Fruit fly (Drosophila melanogaster) whole organism, embryonic: ENCODE data around the gene CG33346.

Source experiments
- CG10654 ChIP-seq: fragments of 200-800 bp; sonication (Bioruptor generic); optimal IDR thresholded peaks from 2 replicates; lab custom pipeline; 2016; ENCODE audit warnings: missing biosample characterization, missing genetic modification characterization
- CG12769 ChIP-seq: fragments of 200-800 bp; sonication (Bioruptor generic); optimal IDR thresholded peaks from 2 replicates; lab custom pipeline; 2019; ENCODE audit warnings: missing biosample characterization, mild to moderate bottlenecking, missing genetic modification characterization, moderate library complexity
- CG12942 ChIP-seq: fragments of 200-800 bp; sonication (Bioruptor generic); optimal IDR thresholded peaks from 3 replicates; lab custom pipeline; 2016; ENCODE audit warnings: missing biosample characterization, missing genetic modification characterization
- CG14965 ChIP-seq: fragments of 200-800 bp; sonication (Bioruptor generic); optimal IDR thresholded peaks from 2 replicates; lab custom pipeline; 2016; ENCODE audit warnings: missing biosample characterization, missing genetic modification characterization, borderline replicate concordance
- CG15269 ChIP-seq: fragments of 200-800 bp; sonication (Bioruptor generic); optimal IDR thresholded peaks from 2 replicates; lab custom pipeline; 2018; ENCODE audit warnings: missing biosample characterization, mild to moderate bottlenecking, missing genetic modification characterization, moderate library complexity
- CG1529 ChIP-seq: fragments of 200-800 bp; sonication (Bioruptor generic); optimal IDR thresholded peaks from 3 replicates; lab custom pipeline; 2018; ENCODE audit warnings: missing biosample characterization, missing genetic modification characterization
- CG16815 ChIP-seq: fragments of 200-800 bp; sonication (Bioruptor generic); optimal IDR thresholded peaks from 3 replicates; lab custom pipeline; 2017; ENCODE audit warnings: missing biosample characterization, mild to moderate bottlenecking, missing genetic modification characterization
- CG1792 ChIP-seq: fragments of 200-800 bp; sonication (Bioruptor generic); optimal IDR thresholded peaks from 2 replicates; lab custom pipeline; 2016; ENCODE audit warnings: missing biosample characterization, missing genetic modification characterization
- CG18011 ChIP-seq: fragments of 200-800 bp; sonication (Bioruptor generic); optimal IDR thresholded peaks from 2 replicates; lab custom pipeline; 2017; ENCODE audit warnings: missing biosample characterization, missing genetic modification characterization, mild to moderate bottlenecking, moderate library complexity, missing genotype
- CG18599 ChIP-seq: fragments of 200-800 bp; sonication (Bioruptor generic); optimal IDR thresholded peaks from 3 replicates; lab custom pipeline; 2017; ENCODE audit warnings: missing biosample characterization, missing genetic modification characterization, mild to moderate bottlenecking, moderate library complexity, missing genetic modification reagents
- CG4617 ChIP-seq: fragments of 200-800 bp; sonication (Bioruptor generic); optimal IDR thresholded peaks from 3 replicates; lab custom pipeline; 2016; ENCODE audit warnings: missing biosample characterization, missing genetic modification characterization, borderline replicate concordance
- CG6272 ChIP-seq: fragments of 200-800 bp; sonication (Bioruptor generic); IDR thresholded peaks from 2 replicates; pipeline ENCODE4 v1.3.6; 2022; ENCODE audit warnings: missing biosample characterization, missing genetic modification characterization
- CG6813 ChIP-seq: fragments of 200-800 bp; sonication (Bioruptor generic); optimal IDR thresholded peaks from 2 replicates; lab custom pipeline; 2017; ENCODE audit warnings: missing biosample characterization, missing genetic modification characterization, mild to moderate bottlenecking, moderate library complexity, missing genetic modification reagents
- CG7271 ChIP-seq: fragments of 200-800 bp; sonication (Bioruptor generic); optimal IDR thresholded peaks from 2 replicates; lab custom pipeline; 2018; ENCODE audit warnings: missing biosample characterization, mild to moderate bottlenecking, missing genetic modification characterization, moderate library complexity
- CG7372 ChIP-seq: fragments of 200-800 bp; sonication (Bioruptor generic); IDR thresholded peaks from 2 replicates; pipeline ENCODE4 v1.3.6; 2022; ENCODE audit warnings: missing biosample characterization, missing genetic modification characterization
- CG7987 ChIP-seq: fragments of 200-800 bp; sonication (Bioruptor generic); optimal IDR thresholded peaks from 2 replicates; lab custom pipeline; 2018; ENCODE audit warnings: missing biosample characterization, mild to moderate bottlenecking, missing genetic modification characterization, moderate library complexity
- CG8765 ChIP-seq: fragments of 200-800 bp; sonication (Bioruptor generic); IDR thresholded peaks from 2 replicates; pipeline ENCODE4 v1.3.6; 2022; ENCODE audit warnings: missing biosample characterization, missing genetic modification characterization
- CG9437 ChIP-seq: fragments of 200-800 bp; sonication (Bioruptor generic); optimal IDR thresholded peaks from 2 replicates; lab custom pipeline; 2018; ENCODE audit warnings: missing biosample characterization, mild to moderate bottlenecking, missing genetic modification characterization
- D ChIP-seq, 2 experiments: fragments of 200-800 bp in 1 of 2; fragments of >200 bp in 1 of 2; sonication (Bioruptor generic) in 1 of 2; optimal IDR thresholded peaks; 2 replicates in 1 of 2; 3 replicates in 1 of 2; lab custom pipeline; 2017; ENCODE audit warnings: mild to moderate bottlenecking in 1 of 2, missing biosample characterization in 1 of 2, missing genetic modification characterization in 1 of 2, missing genetic modification reagents in 1 of 2
- Dll ChIP-seq: fragments of 200-800 bp; sonication (Bioruptor generic); IDR thresholded peaks from 4 replicates; pipeline ENCODE4 v1.3.6; 2022; ENCODE audit warnings: missing biosample characterization, missing genetic modification characterization; ENCODE audit not compliant: partially characterized antibody
- Hey ChIP-seq: fragments of 200-800 bp; sonication (Bioruptor generic); optimal IDR thresholded peaks from 3 replicates; lab custom pipeline; 2018; ENCODE audit warnings: missing biosample characterization, mild to moderate bottlenecking, missing genetic modification characterization
- Lhr ChIP-seq: fragments of 200-800 bp; sonication (Bioruptor generic); optimal IDR thresholded peaks from 3 replicates; lab custom pipeline; 2017; ENCODE audit warnings: mild to moderate bottlenecking, missing biosample characterization, missing genetic modification reagents, missing genetic modification characterization
- MBD-R2 ChIP-seq: fragments of 200-800 bp; sonication (Bioruptor generic); IDR thresholded peaks from 2 replicates; pipeline ENCODE4 v1.3.6; 2022; ENCODE audit warnings: missing biosample characterization, missing genetic modification characterization
- Nf-YA ChIP-seq: fragments of 200-800 bp; sonication (Bioruptor generic); IDR thresholded peaks from 2 replicates; pipeline ENCODE4 v1.3.6; 2022; ENCODE audit warnings: missing biosample characterization, missing genetic modification characterization
- Nf-YB ChIP-seq: fragments of 200-800 bp; sonication (Bioruptor generic); optimal IDR thresholded peaks from 3 replicates; lab custom pipeline; 2019; ENCODE audit warnings: missing biosample characterization, mild to moderate bottlenecking, missing genetic modification characterization, moderate library complexity
- Sin3A ChIP-seq: fragments of >200 bp; optimal IDR thresholded peaks from 2 replicates; lab custom pipeline; 2018
- TFAM ChIP-seq: fragments of 200-800 bp; sonication (Bioruptor generic); optimal IDR thresholded peaks from 2 replicates; lab custom pipeline; 2017; ENCODE audit warnings: missing biosample characterization, missing genetic modification characterization, inconsistent platforms
- YL-1 ChIP-seq: fragments of 200-800 bp; sonication (Bioruptor generic); optimal IDR thresholded peaks from 3 replicates; lab custom pipeline; 2017; ENCODE audit warnings: missing biosample characterization, mild to moderate bottlenecking, missing genetic modification characterization
- ab ChIP-seq: fragments of 200-800 bp; sonication (Bioruptor generic); optimal IDR thresholded peaks from 2 replicates; lab custom pipeline; 2016; ENCODE audit warnings: missing biosample characterization, missing genetic modification characterization
- ato ChIP-seq: fragments of 200-800 bp; sonication (Bioruptor generic); IDR thresholded peaks from 2 replicates; pipeline ENCODE4 v1.3.6; 2022; ENCODE audit warnings: missing biosample characterization, missing genetic modification characterization; ENCODE audit not compliant: partially characterized antibody
- chinmo ChIP-seq: fragments of 200-800 bp; sonication (Bioruptor generic); IDR thresholded peaks from 4 replicates; pipeline ENCODE4 v1.3.6; 2022; ENCODE audit warnings: missing biosample characterization, missing genetic modification characterization; ENCODE audit not compliant: partially characterized antibody
- ewg ChIP-seq: fragments of 200-800 bp; sonication (Bioruptor generic); optimal IDR thresholded peaks from 3 replicates; lab custom pipeline; 2017; ENCODE audit warnings: mild to moderate bottlenecking, missing biosample characterization, missing genetic modification reagents, missing genetic modification characterization
- gcm ChIP-seq: fragments of 200-800 bp; sonication (Bioruptor generic); optimal IDR thresholded peaks from 2 replicates; lab custom pipeline; 2019; ENCODE audit warnings: missing biosample characterization, mild to moderate bottlenecking, missing genetic modification characterization, moderate library complexity
- gsb ChIP-seq: fragments of 200-800 bp; sonication (Bioruptor generic); IDR thresholded peaks from 2 replicates; pipeline ENCODE4 v1.3.6; 2022; ENCODE audit warnings: missing biosample characterization, missing genetic modification characterization
- hb ChIP-seq: fragments of 200-800 bp; sonication (Bioruptor generic); IDR thresholded peaks from 3 replicates; pipeline ENCODE4 v1.3.6; 2022; ENCODE audit warnings: missing biosample characterization, missing genetic modification characterization; ENCODE audit not compliant: partially characterized antibody
- inv ChIP-seq: fragments of 200-800 bp; sonication (Bioruptor generic); IDR thresholded peaks from 2 replicates; pipeline ENCODE4 v1.3.6; 2022; ENCODE audit warnings: missing biosample characterization, missing genetic modification characterization; ENCODE audit not compliant: partially characterized antibody
- kah ChIP-seq: fragments of 200-800 bp; sonication (Bioruptor generic); optimal IDR thresholded peaks from 2 replicates; lab custom pipeline; 2018; ENCODE audit warnings: missing biosample characterization, mild to moderate bottlenecking, missing genetic modification characterization
- lmd ChIP-seq: fragments of 200-800 bp; sonication (Bioruptor generic); IDR thresholded peaks from 2 replicates; pipeline ENCODE4 v1.3.6; 2022; ENCODE audit warnings: missing biosample characterization, missing genetic modification characterization
- mirr ChIP-seq: fragments of 200-800 bp; sonication (Bioruptor generic); optimal IDR thresholded peaks from 3 replicates; lab custom pipeline; 2018; ENCODE audit warnings: missing biosample characterization, mild to moderate bottlenecking, missing genetic modification characterization
- prd ChIP-seq, 3 experiments: fragments of >200 bp in 2 of 3; fragments of 200-800 bp in 1 of 3; sonication (Bioruptor generic) in 1 of 3; optimal IDR thresholded peaks in 2 of 3; IDR thresholded peaks in 1 of 3; 2 replicates in 2 of 3; 3 replicates in 1 of 3; pipeline versions ENCODE4 v1.3.6 to Lab custom; 2017 to 2022; ENCODE audit warnings: missing biosample characterization in 1 of 3, missing genetic modification characterization in 1 of 3
- sc ChIP-seq, 3 experiments: fragments of >200 bp in 2 of 3; fragments of 200-800 bp in 1 of 3; sonication (Bioruptor generic) in 1 of 3; optimal IDR thresholded peaks; 2 replicates in 2 of 3; 3 replicates in 1 of 3; lab custom pipeline; 2017; ENCODE audit warnings: mild to moderate bottlenecking in 1 of 3, missing biosample characterization in 1 of 3, missing genetic modification characterization in 1 of 3, missing genetic modification reagents in 1 of 3
- sd ChIP-seq: fragments of 200-800 bp; sonication (Bioruptor generic); optimal IDR thresholded peaks from 3 replicates; lab custom pipeline; 2018; ENCODE audit warnings: missing biosample characterization, mild to moderate bottlenecking, missing genetic modification characterization, moderate library complexity
- ssp ChIP-seq: fragments of 200-800 bp; sonication (Bioruptor generic); IDR thresholded peaks from 2 replicates; pipeline ENCODE4 v1.3.6; 2022; ENCODE audit warnings: missing biosample characterization, missing genetic modification characterization
- stc ChIP-seq: fragments of 200-800 bp; sonication (Bioruptor generic); IDR thresholded peaks from 2 replicates; pipeline ENCODE4 v1.3.6; 2022; ENCODE audit warnings: missing biosample characterization, missing genetic modification characterization
- sug ChIP-seq: fragments of 200-800 bp; optimal IDR thresholded peaks from 2 replicates; lab custom pipeline; 2019; ENCODE audit warnings: missing biosample characterization, mild to moderate bottlenecking, missing genetic modification characterization, moderate library complexity
- tgo ChIP-seq: fragments of 200-800 bp; sonication (Bioruptor generic); IDR thresholded peaks from 3 replicates; pipeline ENCODE4 v1.3.6; 2022; ENCODE audit warnings: missing biosample characterization, missing genetic modification characterization
- tx ChIP-seq: fragments of 200-800 bp; sonication (Bioruptor generic); optimal IDR thresholded peaks from 2 replicates; lab custom pipeline; 2016; ENCODE audit warnings: missing biosample characterization, missing genetic modification characterization
- zf30C ChIP-seq: fragments of 200-800 bp; sonication (Bioruptor generic); optimal IDR thresholded peaks from 3 replicates; lab custom pipeline; 2018; ENCODE audit warnings: missing biosample characterization, mild to moderate bottlenecking, missing genetic modification characterization

Gene CG33346

DNA sequence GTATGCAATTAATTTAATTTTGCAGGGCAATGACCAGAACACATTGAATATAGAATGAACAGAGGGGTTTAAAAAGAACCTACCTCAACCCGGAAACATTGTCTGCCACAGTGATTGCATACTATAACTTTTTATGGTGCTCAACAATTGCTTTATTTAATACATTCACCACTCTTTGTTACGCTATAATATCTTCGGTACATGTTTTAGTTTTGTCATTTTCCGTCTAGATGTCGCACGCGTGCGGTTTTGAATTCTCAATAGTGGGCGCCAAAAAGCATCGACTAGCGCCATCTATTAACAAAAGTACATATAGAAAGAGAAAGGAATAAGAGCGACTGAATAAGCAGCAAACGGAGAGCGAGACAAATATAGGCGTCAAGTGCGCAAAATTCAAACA lies 3.1 kb downstream of the CG33346 start (continued):
- TF ChIP-seq prd (optimal IDR thresholded peaks at IDR 0.05; lab: Kevin White, UChicago) (no peak), prd (GFP tag; IDR thresholded peaks at IDR 0.05; lab: Robert Waterston, UW) (peak; percentile 84), YL-1 (GFP tag; lab: Kevin White, UChicago) (peak; percentile 28), CG8765 (GFP tag; lab: Robert Waterston, UW) (peak; percentile 31; the same call in 1 of the 2 replicates), CG15269 (tag; lab: Kevin White, UChicago) (no peak), chinmo (peak; percentile 58; the same call in 1 of the 4 replicates), hb (no peak), gsb (GFP tag; lab: Robert Waterston, UW) (peak; percentile 55; the same call in 1 of the 2 replicates), CG18599 (GFP tag; lab: Kevin White, UChicago) (peak; percentile 47), sd (peak; percentile 84), Sin3A (lab: Kevin White, UChicago) (no peak), sug (tag; lab: Kevin White, UChicago) (peak; percentile 79), gcm (no peak), Nf-YA (GFP tag; lab: Robert Waterston, UW) (peak; percentile 71), ewg (GFP tag; lab: Kevin White, UChicago) (peak; percentile 96), CG9437 (peak; percentile 55), lmd (GFP tag; lab: Robert Waterston, UW) (peak; percentile 80), zf30C (GFP tag; lab: Kevin White, UChicago) (no peak), sc (optimal IDR thresholded peaks at IDR 0.05; lab: Kevin White, UChicago) (no peak), sc (GFP tag; optimal IDR thresholded peaks at IDR 0.05; lab: Kevin White, UChicago) (peak; percentile 70), CG18011 (peak; percentile 21), CG7987 (GFP tag; lab: Kevin White, UChicago) (peak; percentile 94), CG14965 (GFP tag; lab: Kevin White, UChicago) (peak; percentile 53), CG7271 (tag; lab: Kevin White, UChicago) (peak; percentile 74), CG1529 (GFP tag; lab: Kevin White, UChicago) (no peak), ato (GFP tag; lab: Robert Waterston, UW) (no peak), kah (peak; percentile 41), CG12942 (GFP tag; lab: Kevin White, UChicago) (peak; percentile 74), mirr (peak; percentile 86), ab (no peak), CG16815 (GFP tag; lab: Kevin White, UChicago) (peak; percentile 74), CG7372 (GFP tag; lab: Robert Waterston, UW) (peak; percentile 54; the same call in 1 of the 2 replicates), D (optimal IDR thresholded peaks at IDR 0.05; lab: Kevin White, UChicago) (no peak), D (GFP tag; optimal IDR thresholded peaks at IDR 0.05; lab: Kevin White, UChicago) (peak; percentile 75), Lhr (GFP tag; lab: Kevin White, UChicago) (peak; percentile 91), ssp (GFP tag; lab: Robert Waterston, UW) (peak; percentile 69), stc (GFP tag; lab: Robert Waterston, UW) (peak; percentile 76), Dll (GFP tag; lab: Robert Waterston, UW) (no peak), CG1792 (GFP tag; lab: Kevin White, UChicago) (peak; percentile 47), TFAM (GFP tag; lab: Kevin White, UChicago) (peak; percentile 64), CG4617 (GFP tag; lab: Kevin White, UChicago) (peak; percentile 69), CG6272 (GFP tag; lab: Robert Waterston, UW) (peak; percentile 63), CG6813 (GFP tag; lab: Kevin White, UChicago) (peak; percentile 69), MBD-R2 (peak; percentile 34; the same call in 1 of the 2 replicates), inv (no peak), Nf-YB (peak; percentile 34), CG10654 (GFP tag; lab: Kevin White, UChicago) (peak; percentile 82), Hey (tag; lab: Kevin White, UChicago) (peak; percentile 26), tx (peak; percentile 75), CG12769 (tag; lab: Kevin White, UChicago) (no peak), tgo (peak; percentile 83)
